Worm (Caenorhabditis elegans): Measurements from ENCODE around the gene mfsd-13.2.

mfsd-13.2 gene

ce11 chrII:7151969-7152631 lies 13.5 kb downstream of the mfsd-13.2 start, which contains the start of gene fust-1 (continued):
- TF ChIP-seq lsl-1 (GFP tag; optimal IDR thresholded peaks at IDR 0.05) (peak; percentile 87), C17E4.6 (GFP tag; IDR thresholded peaks at IDR 0.05) (peak; percentile 80), F22D6.2 (tag; optimal IDR thresholded peaks at IDR 0.05) (peak; percentile 77), efl-1 (GFP tag; optimal IDR thresholded peaks at IDR 0.05) (peak; percentile 64), hmg-20 (GFP tag; IDR thresholded peaks at IDR 0.05) (peak; percentile 92), pbrm-1 (GFP tag; IDR thresholded peaks at IDR 0.05) (peak; percentile 95), rpc-1 (optimal IDR thresholded peaks at IDR 0.05) (no peak), rpc-1 (tag; optimal IDR thresholded peaks at IDR 0.05) (no peak), K12H6.12 (tag; optimal IDR thresholded peaks at IDR 0.05) (peak; percentile 88), xnd-1 (tag; optimal IDR thresholded peaks at IDR 0.05) (peak; percentile 82), rec-8 (tag; optimal IDR thresholded peaks at IDR 0.05) (peak in 1 of 2 experiments; percentile 10), ztf-6 (GFP tag; IDR thresholded peaks at IDR 0.05) (peak; percentile 77; the same call in 1 of the 2 replicates), hlh-12 (tag; optimal IDR thresholded peaks at IDR 0.05) (no peak), B0035.1 (tag; optimal IDR thresholded peaks at IDR 0.05) (peak; percentile 42), sptf-2 (GFP tag; optimal IDR thresholded peaks at IDR 0.05) (no peak), F55B11.4 (tag; optimal IDR thresholded peaks at IDR 0.05; ENCODE audit: borderline replicate concordance, insufficient read depth) (no peak), nfya-2 (GFP tag; IDR thresholded peaks at IDR 0.05) (no peak), ama-1 (optimal IDR thresholded peaks at IDR 0.05) (no peak), ama-1 (GFP tag; optimal IDR thresholded peaks at IDR 0.05) (peak in 1 of 2 experiments; percentile 15), athp-1 (tag; optimal IDR thresholded peaks at IDR 0.05) (peak; percentile 93), sea-2 (GFP tag; IDR thresholded peaks at IDR 0.05) (no peak), tbx-9 (tag; optimal IDR thresholded peaks at IDR 0.05; ENCODE audit: borderline replicate concordance) (no peak), hsf-1 (GFP tag; IDR thresholded peaks at IDR 0.05) (peak; percentile 88), T07F8.4 (tag; optimal IDR thresholded peaks at IDR 0.05) (no peak), nhr-120 (GFP tag; IDR thresholded peaks at IDR 0.05) (no peak), D2030.7 (GFP tag; IDR thresholded peaks at IDR 0.05) (peak; percentile 89), repo-1 (tag; optimal IDR thresholded peaks at IDR 0.05) (peak; percentile 94), B0336.3 (GFP tag; IDR thresholded peaks at IDR 0.05) (peak; percentile 96), madf-3 (GFP tag; IDR thresholded peaks at IDR 0.05) (peak; percentile 95), rcor-1 (GFP tag; IDR thresholded peaks at IDR 0.05) (peak; percentile 95), him-1 (tag; optimal IDR thresholded peaks at IDR 0.05) (peak; percentile 75), cebp-1 (GFP tag; IDR thresholded peaks at IDR 0.05) (peak; percentile 29; the same call in 1 of the 2 replicates), cebp-1 (tag; optimal IDR thresholded peaks at IDR 0.05) (peak; percentile 93), F57A8.1 (GFP tag; optimal IDR thresholded peaks at IDR 0.05) (no peak), snpc-4 (GFP tag; optimal IDR thresholded peaks at IDR 0.05) (peak; percentile 58), snpc-4 (tag; optimal IDR thresholded peaks at IDR 0.05) (peak; percentile 48 to 89 (median 86)), somi-1 (GFP tag; optimal IDR thresholded peaks at IDR 0.05) (peak; percentile 80), zfh-2 (GFP tag; conservative IDR thresholded peaks at IDR 0.05) (no peak), atf-7 (tag; optimal IDR thresholded peaks at IDR 0.05) (peak; percentile 84), ceh-58 (GFP tag; IDR thresholded peaks at IDR 0.05) (no peak), B0019.2 (GFP tag; conservative IDR thresholded peaks at IDR 0.05) (peak; percentile 69), ztf-18 (tag; optimal IDR thresholded peaks at IDR 0.05) (peak; percentile 100), ceh-40 (GFP tag; IDR thresholded peaks at IDR 0.05) (no peak), Y53F4B.3 (GFP tag; IDR thresholded peaks at IDR 0.05) (no peak), ccch-3 (GFP tag; optimal IDR thresholded peaks at IDR 0.05) (no peak), F33H1.4 (GFP tag; IDR thresholded peaks at IDR 0.05) (peak; percentile 82), mes-4 (tag; optimal IDR thresholded peaks at IDR 0.05) (peak; percentile 22), B0261.1 (tag; optimal IDR thresholded peaks at IDR 0.05) (peak; percentile 27), Y67H2A.10 (GFP tag; conservative IDR thresholded peaks at IDR 0.05) (no peak), ceh-100 (GFP tag; IDR thresholded peaks at IDR 0.05) (peak; percentile 88)
